Fruit fly (Drosophila melanogaster) whole organism, wandering third instar larva: ENCODE measurements around the gene sinah.

Source experiments
- Abd-B ChIP-seq: fragments of >200 bp; optimal IDR thresholded peaks from 2 replicates; lab custom pipeline; 2017; ENCODE audit warnings: missing biosample characterization, missing genetic modification characterization
- CG32264 ChIP-seq: fragments of 200-800 bp; sonication (Bioruptor generic); optimal IDR thresholded peaks from 2 replicates; lab custom pipeline; 2016; ENCODE audit warnings: missing biosample characterization, missing genetic modification characterization
- CG9705 ChIP-seq: fragments of 200-800 bp; sonication (Bioruptor generic); optimal IDR thresholded peaks from 2 replicates; lab custom pipeline; 2018; ENCODE audit warnings: missing biosample characterization, mild to moderate bottlenecking, missing genetic modification characterization
- CrebA ChIP-seq: fragments of 200-800 bp; sonication (Bioruptor generic); optimal IDR thresholded peaks from 2 replicates; lab custom pipeline; 2016; ENCODE audit warnings: missing biosample characterization, mild to moderate bottlenecking, missing genetic modification characterization, borderline replicate concordance
- Dif ChIP-seq: fragments of 200-275, 200-300 bp; sonication (Bioruptor generic); optimal IDR thresholded peaks from 2 replicates; lab custom pipeline; 2018; ENCODE audit warnings: missing biosample characterization, missing genetic modification characterization; ENCODE audit not compliant: partially characterized antibody
- GATAd ChIP-seq: sonication (Bioruptor generic); optimal IDR thresholded peaks from 2 replicates; lab custom pipeline; 2016; ENCODE audit warnings: missing biosample characterization, missing genetic modification characterization
- HLH106 ChIP-seq: fragments of 200-800 bp; optimal IDR thresholded peaks from 3 replicates; lab custom pipeline; 2019; ENCODE audit warnings: missing biosample characterization, mild to moderate bottlenecking, missing genetic modification characterization, moderate library complexity
- Hnf4 ChIP-seq: fragments of 200-800 bp; sonication (Bioruptor generic); optimal IDR thresholded peaks from 2 replicates; lab custom pipeline; 2016; ENCODE audit warnings: missing biosample characterization, mild to moderate bottlenecking, missing genetic modification characterization
- Hr78 ChIP-seq: fragments of >200 bp; optimal IDR thresholded peaks from 2 replicates; lab custom pipeline; 2017; ENCODE audit warnings: missing biosample characterization, missing genetic modification characterization
- Hr83 ChIP-seq: fragments of 200-300 bp; sonication (Bioruptor generic); optimal IDR thresholded peaks from 2 replicates; lab custom pipeline; 2016; ENCODE audit warnings: missing biosample characterization, mild to moderate bottlenecking, missing genetic modification characterization, moderate library complexity; ENCODE audit not compliant: poor library complexity, severe bottlenecking
- Jra ChIP-seq: sonication (Bioruptor generic); optimal IDR thresholded peaks from 2 replicates; lab custom pipeline; 2016; ENCODE audit warnings: missing biosample characterization, missing genetic modification characterization
- Mio ChIP-seq: sonication (Bioruptor generic); optimal IDR thresholded peaks from 2 replicates; lab custom pipeline; 2016; ENCODE audit warnings: missing biosample characterization, missing genetic modification characterization
- Myc ChIP-seq: fragments of >200 bp; optimal IDR thresholded peaks from 2 replicates; lab custom pipeline; 2017
- N ChIP-seq: fragments of >200 bp; optimal IDR thresholded peaks from 2 replicates; lab custom pipeline; 2018; ENCODE audit warnings: missing biosample characterization, missing external identifiers, missing genetic modification characterization
- OdsH ChIP-seq: fragments of 200-800 bp; sonication (Bioruptor generic); optimal IDR thresholded peaks from 2 replicates; lab custom pipeline; 2016; ENCODE audit warnings: missing biosample characterization, mild to moderate bottlenecking, missing genetic modification characterization
- Rel ChIP-seq, 2 experiments: fragments of 200-800 bp; sonication (Bioruptor generic) in 1 of 2; optimal IDR thresholded peaks; 2 replicates in 1 of 2; 3 replicates in 1 of 2; lab custom pipeline; 2016 to 2019; ENCODE audit warnings: mild to moderate bottlenecking in 2 of 2, missing biosample characterization in 2 of 2, missing genetic modification characterization in 2 of 2, moderate library complexity in 1 of 2
- Sp1 ChIP-seq: fragments of 200-800 bp; sonication (Bioruptor generic); optimal IDR thresholded peaks from 3 replicates; lab custom pipeline; 2019; ENCODE audit warnings: missing biosample characterization, mild to moderate bottlenecking, missing genetic modification characterization, moderate library complexity
- Vsx2 ChIP-seq: fragments of 200-300, 225-300 bp; sonication (Bioruptor generic); optimal IDR thresholded peaks from 2 replicates; lab custom pipeline; 2018; ENCODE audit warnings: missing biosample characterization, missing genetic modification characterization; ENCODE audit not compliant: partially characterized antibody
- br ChIP-seq: fragments of 200-800 bp; sonication (Bioruptor generic); optimal IDR thresholded peaks from 2 replicates; lab custom pipeline; 2016; ENCODE audit warnings: missing biosample characterization, missing genetic modification characterization
- brk ChIP-seq: fragments of 200-800 bp; sonication (Bioruptor generic); optimal IDR thresholded peaks from 2 replicates; lab custom pipeline; 2016; ENCODE audit warnings: missing biosample characterization, mild to moderate bottlenecking, missing genetic modification characterization
- dl ChIP-seq, 2 experiments: fragments of 175-275, 200-275 bp in 1 of 2; fragments of 200-275 bp in 1 of 2; sonication (Bioruptor generic); optimal IDR thresholded peaks; lab custom pipeline; 2018; ENCODE audit warnings: mild to moderate bottlenecking in 2 of 2, missing biosample characterization in 2 of 2, missing genetic modification characterization in 2 of 2, moderate library complexity in 2 of 2; ENCODE audit not compliant: partially characterized antibody in 2 of 2, insufficient read depth in 1 of 2
- dmrt93B ChIP-seq: fragments of 200-800 bp; sonication (Bioruptor generic); optimal IDR thresholded peaks from 2 replicates; lab custom pipeline; 2018; ENCODE audit warnings: missing biosample characterization, mild to moderate bottlenecking, missing genetic modification characterization
- dsf ChIP-seq: sonication (Bioruptor generic); optimal IDR thresholded peaks from 2 replicates; lab custom pipeline; 2016; ENCODE audit warnings: missing biosample characterization, missing genetic modification characterization, borderline replicate concordance
- ey ChIP-seq: fragments of 200-800 bp; sonication (Bioruptor generic); optimal IDR thresholded peaks from 2 replicates; lab custom pipeline; 2016; ENCODE audit warnings: missing biosample characterization, missing genetic modification characterization
- foxo ChIP-seq, 2 experiments: fragments of 200-800 bp; sonication (Bioruptor generic); optimal IDR thresholded peaks; 2 replicates in 1 of 2; 3 replicates in 1 of 2; lab custom pipeline; 2016 to 2017; ENCODE audit warnings: missing biosample characterization in 2 of 2, missing genetic modification characterization in 2 of 2
- fru ChIP-seq: fragments of 200-800 bp; sonication (Bioruptor generic); optimal IDR thresholded peaks from 3 replicates; lab custom pipeline; 2016; ENCODE audit warnings: missing biosample characterization, mild to moderate bottlenecking, missing genetic modification characterization
- h ChIP-seq: fragments of 200-800 bp; sonication (Bioruptor generic); optimal IDR thresholded peaks from 3 replicates; lab custom pipeline; 2016; ENCODE audit warnings: missing biosample characterization, mild to moderate bottlenecking, missing genetic modification characterization
- jim ChIP-seq: fragments of 175-275, 200-325 bp; sonication (Bioruptor generic); optimal IDR thresholded peaks from 2 replicates; lab custom pipeline; 2016; ENCODE audit warnings: missing biosample characterization, mild to moderate bottlenecking, missing genetic modification characterization
- lola ChIP-seq: fragments of >200 bp; optimal IDR thresholded peaks from 2 replicates; lab custom pipeline; 2017; ENCODE audit warnings: missing biosample characterization, missing genetic modification characterization
- pan ChIP-seq: fragments of >200 bp; optimal IDR thresholded peaks from 2 replicates; lab custom pipeline; 2017
- psq ChIP-seq: fragments of 200-800 bp; sonication (Bioruptor generic); optimal IDR thresholded peaks from 3 replicates; lab custom pipeline; 2017; ENCODE audit warnings: missing biosample characterization, mild to moderate bottlenecking, missing genetic modification characterization, moderate library complexity
- rgr ChIP-seq: fragments of 200-800 bp; sonication (Bioruptor generic); optimal IDR thresholded peaks from 3 replicates; lab custom pipeline; 2016; ENCODE audit warnings: missing biosample characterization, mild to moderate bottlenecking, missing genetic modification characterization
- sage ChIP-seq: fragments of 200-800 bp; sonication (Bioruptor generic); optimal IDR thresholded peaks from 2 replicates; lab custom pipeline; 2016; ENCODE audit warnings: missing biosample characterization, mild to moderate bottlenecking, missing genetic modification characterization
- sv ChIP-seq: fragments of 200-800 bp; sonication (Bioruptor generic); optimal IDR thresholded peaks from 3 replicates; lab custom pipeline; 2016; ENCODE audit warnings: missing biosample characterization, missing genetic modification characterization
- tai ChIP-seq: sonication (Bioruptor generic); optimal IDR thresholded peaks from 2 replicates; lab custom pipeline; 2016; ENCODE audit warnings: missing biosample characterization, missing genetic modification characterization
- usp ChIP-seq: fragments of >200 bp; optimal IDR thresholded peaks from 2 replicates; lab custom pipeline; 2017; ENCODE audit warnings: missing biosample characterization, missing genetic modification characterization
- woc ChIP-seq: sonication (Bioruptor generic); optimal IDR thresholded peaks from 2 replicates; lab custom pipeline; 2016; ENCODE audit warnings: missing biosample characterization, mild to moderate bottlenecking, missing genetic modification characterization

sinah gene

dm6 chr3L:16858780-16859179 lies at the start of gene sinah:
Gene sinah, plus strand, starts transcription at chr3L:16859080.
- TF ChIP-seq br (GFP tag; lab: Kevin White, UChicago): no peak
- TF ChIP-seq, all 38 proteins: peak for 0

- no peak for TF ChIP-seq br (GFP tag; lab: Kevin White, UChicago)
- no peak for TF ChIP-seq CG9705 (GFP tag; lab: Kevin White, UChicago)
- TF ChIP-seq Vsx2: no peak
- TF ChIP-seq Hr78 (GFP tag; lab: Kevin White, UChicago): no peak
- TF ChIP-seq Sp1 (GFP tag; lab: Kevin White, UChicago): no peak
- TF ChIP-seq, all 38 proteins: peak for 0
These were observed 48.4 kb upstream of the sinah start for dm6 chr3L:16810512-16810911.

- TF ChIP-seq Vsx2 (peak; percentile 45), Sp1 (GFP tag; lab: Kevin White, UChicago) (no peak), HLH106 (tag; lab: Kevin White, UChicago) (no peak), N (GFP tag; lab: Kevin White, UChicago) (no peak), pan (lab: Kevin White, UChicago) (no peak), h (GFP tag; lab: Kevin White, UChicago) (no peak), CG32264 (GFP tag; lab: Kevin White, UChicago) (no peak), CrebA (no peak), foxo (GFP tag; optimal IDR thresholded peaks at IDR 0.05; lab: Kevin White, UChicago) (peak in 1 of 2 experiments; percentile 42), Myc (lab: Kevin White, UChicago) (no peak), woc (GFP tag; lab: Kevin White, UChicago) (peak; percentile 50), psq (GFP tag; lab: Kevin White, UChicago) (no peak), ey (GFP tag; lab: Kevin White, UChicago) (peak; percentile 35), Jra (GFP tag; lab: Kevin White, UChicago) (no peak), dsf (GFP tag; lab: Kevin White, UChicago) (no peak), brk (no peak), lola (no peak), GATAd (GFP tag; lab: Kevin White, UChicago) (no peak), br (GFP tag; lab: Kevin White, UChicago) (no peak)
These were observed 47.0 kb upstream of the sinah start for dm6 chr3L:16811908-16812307.

dm6 chr3L:16813984-16814383 lies 44.9 kb upstream of the sinah start:
- no peak for TF ChIP-seq Mio (GFP tag; lab: Kevin White, UChicago)
- no peak for TF ChIP-seq fru (GFP tag; lab: Kevin White, UChicago)
- no peak for TF ChIP-seq br (GFP tag; lab: Kevin White, UChicago)
- no peak for TF ChIP-seq ey (GFP tag; lab: Kevin White, UChicago)
- no peak for TF ChIP-seq pan (lab: Kevin White, UChicago)
- TF ChIP-seq h (GFP tag; lab: Kevin White, UChicago): no peak
- TF ChIP-seq Abd-B (GFP tag; lab: Kevin White, UChicago): no peak
- TF ChIP-seq sv (GFP tag; lab: Kevin White, UChicago): no peak
- no peak for TF ChIP-seq Hnf4 (GFP tag; lab: Kevin White, UChicago)
- TF ChIP-seq dmrt93B (GFP tag; lab: Kevin White, UChicago): no peak
- no peak for TF ChIP-seq tai (GFP tag; lab: Kevin White, UChicago)
- no peak for TF ChIP-seq brk
- TF ChIP-seq Rel (GFP tag; optimal IDR thresholded peaks at IDR 0.05; lab: Kevin White, UChicago): no peak
- no peak for TF ChIP-seq Rel (tag; optimal IDR thresholded peaks at IDR 0.05; lab: Kevin White, UChicago)
- no peak for TF ChIP-seq N (GFP tag; lab: Kevin White, UChicago)
- TF ChIP-seq CrebA: no peak
- no peak for TF ChIP-seq CG32264 (GFP tag; lab: Kevin White, UChicago)
- TF ChIP-seq sage (GFP tag; lab: Kevin White, UChicago): no peak
- no peak for TF ChIP-seq usp (GFP tag; lab: Kevin White, UChicago)
- no peak for TF ChIP-seq lola

- TF ChIP-seq dsf (GFP tag; lab: Kevin White, UChicago) (peak; percentile 2), rgr (GFP tag; lab: Kevin White, UChicago) (peak; percentile 91), Dif (peak; percentile 30), psq (GFP tag; lab: Kevin White, UChicago) (peak; percentile 81), pan (lab: Kevin White, UChicago) (no peak), Sp1 (GFP tag; lab: Kevin White, UChicago) (peak; percentile 93), brk (peak; percentile 82), Hr78 (GFP tag; lab: Kevin White, UChicago) (no peak), N (GFP tag; lab: Kevin White, UChicago) (no peak), woc (GFP tag; lab: Kevin White, UChicago) (peak; percentile 78), GATAd (GFP tag; lab: Kevin White, UChicago) (peak; percentile 5), fru (GFP tag; lab: Kevin White, UChicago) (peak; percentile 91), OdsH (GFP tag; lab: Kevin White, UChicago) (peak; percentile 89), Myc (lab: Kevin White, UChicago) (no peak), foxo (GFP tag; optimal IDR thresholded peaks at IDR 0.05; lab: Kevin White, UChicago) (peak; percentile 52 to 76), Vsx2 (peak; percentile 61), jim (GFP tag; lab: Kevin White, UChicago) (no peak), sv (GFP tag; lab: Kevin White, UChicago) (no peak), CrebA (peak; percentile 47), HLH106 (tag; lab: Kevin White, UChicago) (peak; percentile 80), Abd-B (GFP tag; lab: Kevin White, UChicago) (no peak), dmrt93B (GFP tag; lab: Kevin White, UChicago) (peak; percentile 68), h (GFP tag; lab: Kevin White, UChicago) (peak; percentile 90), usp (GFP tag; lab: Kevin White, UChicago) (no peak), Mio (GFP tag; lab: Kevin White, UChicago) (no peak), Hr83 (no peak), dl (GFP tag; optimal IDR thresholded peaks at IDR 0.05; lab: Kevin White, UChicago; ENCODE audit: insufficient read depth in 1 of 2, partially characterized antibody in 2 of 2) (no peak)
These were observed 40.8 kb upstream of the sinah start for dm6 chr3L:16818063-16818462.
